Comparison of ENCODE assay signal across 3 fruit fly cellular contexts in the genomic region with DNA sequence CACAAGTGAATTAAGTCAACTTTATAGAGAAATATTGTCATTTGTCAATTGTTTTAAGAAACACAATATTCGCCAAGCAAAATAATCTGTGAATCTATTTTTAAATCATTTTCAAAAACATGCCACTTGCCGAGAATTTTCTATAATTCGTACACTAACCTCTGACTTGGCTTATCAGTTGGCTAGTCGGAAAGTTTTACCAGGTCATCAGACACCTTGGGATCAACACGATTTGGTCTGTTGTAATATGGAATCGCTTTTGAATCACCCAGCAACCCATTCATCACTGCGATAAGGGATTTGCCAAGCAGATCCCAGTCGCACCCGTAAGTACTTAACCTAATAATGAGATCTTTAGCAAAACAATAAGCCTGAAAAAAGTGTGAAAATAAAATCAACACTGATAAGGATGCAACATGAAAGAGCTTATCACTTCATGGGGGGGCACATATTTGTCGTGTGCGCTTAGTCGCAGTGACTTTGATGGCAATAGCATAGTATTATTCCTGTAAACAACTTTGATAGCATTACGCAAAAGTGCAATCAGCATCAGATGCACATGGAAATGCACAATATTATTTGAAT.
TF ChIP-seq lines count a peak whose summit lies in the region.

No protein-coding gene starts in this region.

- TF ChIP-seq CTCF in whole organism, embryonic (GFP tag; optimal IDR thresholded peaks at IDR 0.05; lab: Kevin White, UChicago): no peak

TF ChIP-seq in whole organism, adult, 20 proteins besides CTCF, POLR2A, EP300 and RAD21:
- TF ChIP-seq tj (GFP tag; optimal IDR thresholded peaks at IDR 0.05; lab: Kevin White, UChicago) (no peak), CG1620 (GFP tag; optimal IDR thresholded peaks at IDR 0.05; lab: Kevin White, UChicago) (no peak), CG14711 (tag; optimal IDR thresholded peaks at IDR 0.05; lab: Kevin White, UChicago) (no peak), CG7045 (GFP tag; optimal IDR thresholded peaks at IDR 0.05; lab: Kevin White, UChicago) (no peak), cic (GFP tag; optimal IDR thresholded peaks at IDR 0.05; lab: Kevin White, UChicago) (peak; percentile 85), CG7101 (tag; optimal IDR thresholded peaks at IDR 0.05; lab: Kevin White, UChicago) (no peak)
TF ChIP-seq in whole organism, adult: peak in this region for 1.

TF ChIP-seq in whole organism, embryonic, 481 proteins besides CTCF, POLR2A, EP300 and RAD21:
- TF ChIP-seq Optix (GFP tag; IDR thresholded peaks at IDR 0.05; lab: Robert Waterston, UW): 0 out of 3 replicates have a peak, but pooled peaks have one; percentile 11
- TF ChIP-seq CG34376 (GFP tag; optimal IDR thresholded peaks at IDR 0.05; lab: Kevin White, UChicago): peak; percentile 71
- TF ChIP-seq rib (GFP tag; IDR thresholded peaks at IDR 0.05; lab: Robert Waterston, UW): no peak
- TF ChIP-seq CG8944 (GFP tag; optimal IDR thresholded peaks at IDR 0.05; lab: Kevin White, UChicago): no peak
- TF ChIP-seq CG30403 (GFP tag; optimal IDR thresholded peaks at IDR 0.05; lab: Kevin White, UChicago): no peak
- no peak for TF ChIP-seq CG17359 (tag; optimal IDR thresholded peaks at IDR 0.05; lab: Kevin White, UChicago)
- TF ChIP-seq sug (tag; optimal IDR thresholded peaks at IDR 0.05; lab: Kevin White, UChicago): peak; percentile 92
- no peak for TF ChIP-seq crc (GFP tag; optimal IDR thresholded peaks at IDR 0.05; lab: Kevin White, UChicago)
- no peak for TF ChIP-seq CG9876 (GFP tag; optimal IDR thresholded peaks at IDR 0.05; lab: Kevin White, UChicago)
- no peak for TF ChIP-seq CG13624 (GFP tag; optimal IDR thresholded peaks at IDR 0.05; lab: Kevin White, UChicago)
- no peak for TF ChIP-seq cg (GFP tag; optimal IDR thresholded peaks at IDR 0.05; lab: Kevin White, UChicago)
- TF ChIP-seq gcm2 (GFP tag; optimal IDR thresholded peaks at IDR 0.05; lab: Kevin White, UChicago): no peak
- no peak for TF ChIP-seq grn (GFP tag; optimal IDR thresholded peaks at IDR 0.05; lab: Kevin White, UChicago)
- no peak for TF ChIP-seq MBD-R2 (GFP tag; IDR thresholded peaks at IDR 0.05; lab: Robert Waterston, UW)

TF ChIP-seq in whole organism, prepupa, 60 proteins besides CTCF, POLR2A, EP300 and RAD21:
- TF ChIP-seq Eip75B (GFP tag; optimal IDR thresholded peaks at IDR 0.05; lab: Kevin White, UChicago) (no peak), svp (GFP tag; lab: Kevin White, UChicago) (peak; percentile 92), CG8632 (GFP tag; optimal IDR thresholded peaks at IDR 0.05; lab: Kevin White, UChicago) (no peak), Eip78C (GFP tag; lab: Kevin White, UChicago) (no peak)
